Worm (Caenorhabditis elegans) whole organism, L2 larva: ENCODE data around the gene tmem-17.

Source experiments
- ceh-82 ChIP-seq: fragments of 150-350 bp; optimal IDR thresholded peaks from 2 replicates; lab custom pipeline; 2014; ENCODE audit warnings: missing biosample characterization, missing genetic modification characterization
- lin-13 ChIP-seq: fragments of 150-350 bp; optimal IDR thresholded peaks from 2 replicates; lab custom pipeline; 2014; ENCODE audit warnings: missing biosample characterization, missing genetic modification reagents, missing genetic modification characterization
- lsy-2 ChIP-seq, 2 experiments: fragments of 150-350 bp in 1 of 2; sonication (generic microtip) in 1 of 2; optimal IDR thresholded peaks; 2 replicates each; lab custom pipeline; 2014 to 2017; ENCODE audit warnings: missing biosample characterization in 2 of 2, missing genetic modification characterization in 2 of 2
- mdl-1 ChIP-seq, 2 experiments: fragments of 150-350 bp in 1 of 2; sonication (generic microtip) in 1 of 2; optimal IDR thresholded peaks; 2 replicates each; lab custom pipeline; 2017; ENCODE audit warnings: missing biosample characterization in 2 of 2, missing genetic modification characterization in 2 of 2
- nhr-11 ChIP-seq: fragments of 150-350 bp; optimal IDR thresholded peaks from 2 replicates; lab custom pipeline; 2014; ENCODE audit warnings: missing biosample characterization, missing genetic modification characterization
- sma-9 ChIP-seq, 2 experiments: fragments of 150-350 bp in 1 of 2; sonication (generic microtip) in 1 of 2; optimal IDR thresholded peaks; 2 replicates each; lab custom pipeline; 2014 to 2016; ENCODE audit warnings: missing genetic modification characterization in 2 of 2, mild to moderate bottlenecking in 1 of 2, missing biosample characterization in 1 of 2, missing compliant biosample characterization in 1 of 2, missing genetic modification reagents in 1 of 2, moderate library complexity in 1 of 2
- snpc-4 ChIP-seq: fragments of 150-350 bp; optimal IDR thresholded peaks from 2 replicates; lab custom pipeline; 2014; ENCODE audit warnings: missing biosample characterization, missing genetic modification characterization
- ztf-1 ChIP-seq: fragments of 200-800 bp; sonication (Bioruptor generic); conservative IDR thresholded peaks from 2 replicates; pipeline ENCODE4 v1.3.6; 2022; ENCODE audit warnings: missing genetic modification characterization, missing compliant biosample characterization
- ztf-4 ChIP-seq: fragments of 150-350 bp; optimal IDR thresholded peaks from 2 replicates; lab custom pipeline; 2014; ENCODE audit warnings: missing biosample characterization, missing genetic modification characterization

- no peak for TF ChIP-seq ztf-1 (GFP tag; lab: Robert Waterston, UW)
- TF ChIP-seq ztf-4 (tag; lab: Kevin White, UChicago), result peak; percentile 13
- peak in 1 of 2 experiments; percentile 40 for TF ChIP-seq lsy-2 (tag; optimal IDR thresholded peaks at IDR 0.05; lab: Kevin White, UChicago)
- TF ChIP-seq ceh-82 (tag; lab: Kevin White, UChicago), result no peak
- TF ChIP-seq snpc-4, result no peak
- TF ChIP-seq sma-9 (GFP tag; optimal IDR thresholded peaks at IDR 0.05; lab: Kevin White, UChicago), result peak; percentile 37
- TF ChIP-seq sma-9 (tag; optimal IDR thresholded peaks at IDR 0.05; lab: Kevin White, UChicago), result no peak
- TF ChIP-seq lin-13 (GFP tag; lab: Kevin White, UChicago), result no peak
- TF ChIP-seq mdl-1 (tag; optimal IDR thresholded peaks at IDR 0.05; lab: Kevin White, UChicago), result no peak
- no peak for TF ChIP-seq nhr-11 (tag; lab: Kevin White, UChicago)
Measured at ce11 chrIII:7114952-7115488, 44.9 kb downstream of the tmem-17 start, which contains the start of gene nhr-10.
